Worm (Caenorhabditis elegans) whole organism, L1 larva: ENCODE data around the gene R07E5.7.

Experiments used
- lin-13 ChIP-seq: fragments of 150-350 bp; optimal IDR thresholded peaks from 2 replicates; lab custom pipeline; 2014; ENCODE audit warnings: missing biosample characterization, missing genetic modification reagents, missing genetic modification characterization
- mab-9 ChIP-seq: fragments of 200-800 bp; sonication (Bioruptor generic); IDR thresholded peaks from 2 replicates; pipeline ENCODE4 v1.3.6; 2022; ENCODE audit warnings: missing genetic modification reagents, missing genetic modification characterization, missing compliant biosample characterization
- mep-1 ChIP-seq: fragments of 150-350 bp; optimal IDR thresholded peaks from 2 replicates; lab custom pipeline; 2014; ENCODE audit warnings: missing biosample characterization, missing genetic modification characterization
- nhr-47 ChIP-seq: sonication (generic microtip); optimal IDR thresholded peaks from 2 replicates; lab custom pipeline; 2016; ENCODE audit warnings: mild to moderate bottlenecking, missing genetic modification characterization, moderate library complexity, missing compliant biosample characterization
- sptf-1 ChIP-seq: fragments of 150-350 bp; optimal IDR thresholded peaks from 2 replicates; lab custom pipeline; 2014; ENCODE audit warnings: missing biosample characterization, missing genetic modification characterization
- unc-86 ChIP-seq: sonication (generic microtip); optimal IDR thresholded peaks from 2 replicates; lab custom pipeline; 2016; ENCODE audit warnings: missing genetic modification characterization, missing compliant biosample characterization

- TF ChIP-seq unc-86 (tag; lab: Kevin White, UChicago) (no peak), mab-9 (GFP tag; lab: Robert Waterston, UW) (no peak), sptf-1 (tag; lab: Kevin White, UChicago) (no peak), mep-1 (tag; lab: Kevin White, UChicago) (no peak), lin-13 (GFP tag; lab: Kevin White, UChicago) (no peak), nhr-47 (tag; lab: Kevin White, UChicago) (no peak)
These were observed 30.4 kb upstream of the R07E5.7 start for ce11 chrIII:4449357-4449756.
